Fruit fly (Drosophila melanogaster) whole organism, embryonic: ENCODE results near the gene CG8319.
A peak's percentile ranks its signal among the peaks of the same experiment; 100 is the strongest.

Source experiments
- Awh ChIP-seq: fragments of 200-800 bp; sonication (Bioruptor generic); IDR thresholded peaks from 2 replicates; pipeline ENCODE4, ENCODE4 v1.3.6; 2022; ENCODE audit warnings: missing biosample characterization, missing genetic modification characterization
- Bteb2 ChIP-seq: fragments of 200-800 bp; sonication (Bioruptor generic); optimal IDR thresholded peaks from 2 replicates; lab custom pipeline; 2016; ENCODE audit warnings: missing biosample characterization, missing genetic modification characterization
- CG10147 ChIP-seq: fragments of 200-800 bp; sonication (Bioruptor generic); optimal IDR thresholded peaks from 2 replicates; lab custom pipeline; 2019; ENCODE audit warnings: missing biosample characterization, mild to moderate bottlenecking, missing genetic modification characterization, moderate library complexity
- CG1024 ChIP-seq: fragments of 200-800 bp; sonication (Bioruptor generic); IDR thresholded peaks from 2 replicates; pipeline ENCODE4 v1.3.6; 2022; ENCODE audit warnings: missing biosample characterization, missing genetic modification characterization
- CG10654 ChIP-seq: fragments of 200-800 bp; sonication (Bioruptor generic); optimal IDR thresholded peaks from 2 replicates; lab custom pipeline; 2016; ENCODE audit warnings: missing biosample characterization, missing genetic modification characterization
- CG12104 ChIP-seq: fragments of 200-800 bp; sonication (Bioruptor generic); optimal IDR thresholded peaks from 3 replicates; lab custom pipeline; 2016; ENCODE audit warnings: missing biosample characterization, missing genetic modification characterization
- CG12236 ChIP-seq: fragments of 200-800 bp; sonication (Bioruptor generic); optimal IDR thresholded peaks from 2 replicates; lab custom pipeline; 2016; ENCODE audit warnings: missing biosample characterization, missing genetic modification characterization
- CG1233 ChIP-seq: fragments of 200-800 bp; sonication (Bioruptor generic); optimal IDR thresholded peaks from 4 replicates; lab custom pipeline; 2018; ENCODE audit warnings: missing biosample characterization, mild to moderate bottlenecking, missing genetic modification characterization
- CG13296 ChIP-seq: fragments of 200-800 bp; sonication (Bioruptor generic); optimal IDR thresholded peaks from 3 replicates; lab custom pipeline; 2018; ENCODE audit warnings: missing biosample characterization, mild to moderate bottlenecking, missing genetic modification characterization
- CG1832 ChIP-seq: fragments of 200-800 bp; sonication (Bioruptor generic); optimal IDR thresholded peaks from 2 replicates; lab custom pipeline; 2017; ENCODE audit warnings: missing biosample characterization, mild to moderate bottlenecking, missing genetic modification characterization, inconsistent platforms
- CG18599 ChIP-seq: fragments of 200-800 bp; sonication (Bioruptor generic); optimal IDR thresholded peaks from 3 replicates; lab custom pipeline; 2017; ENCODE audit warnings: missing biosample characterization, missing genetic modification characterization, mild to moderate bottlenecking, moderate library complexity, missing genetic modification reagents
- CG2202 ChIP-seq: fragments of 200-800 bp; sonication (Bioruptor generic); optimal IDR thresholded peaks from 2 replicates; lab custom pipeline; 2018; ENCODE audit warnings: missing biosample characterization, mild to moderate bottlenecking, missing genetic modification characterization
- CG2678 ChIP-seq: fragments of 200-800 bp; sonication (Bioruptor generic); optimal IDR thresholded peaks from 3 replicates; lab custom pipeline; 2019; ENCODE audit warnings: missing biosample characterization, mild to moderate bottlenecking, missing genetic modification characterization, moderate library complexity
- CG3163 ChIP-seq: fragments of 200-800 bp; sonication (Bioruptor generic); optimal IDR thresholded peaks from 3 replicates; lab custom pipeline; 2016; ENCODE audit warnings: missing biosample characterization, missing genetic modification characterization
- CG3407 ChIP-seq: fragments of 200-800 bp; sonication (Bioruptor generic); optimal IDR thresholded peaks from 2 replicates; lab custom pipeline; 2018; ENCODE audit warnings: missing biosample characterization, mild to moderate bottlenecking, missing genetic modification characterization
- CG5953 ChIP-seq: fragments of 200-800 bp; sonication (Bioruptor generic); IDR thresholded peaks from 2 replicates; pipeline ENCODE4 v1.3.6; 2022; ENCODE audit warnings: missing biosample characterization, missing genetic modification characterization
- CG6791 ChIP-seq: fragments of 200-800 bp; sonication (Bioruptor generic); IDR thresholded peaks from 3 replicates; pipeline ENCODE4 v1.3.6; 2022; ENCODE audit warnings: missing biosample characterization, missing genetic modification characterization; ENCODE audit not compliant: partially characterized antibody
- CG8089 ChIP-seq: fragments of 200-800 bp; sonication (Bioruptor generic); optimal IDR thresholded peaks from 3 replicates; lab custom pipeline; 2016; ENCODE audit warnings: missing biosample characterization, missing genetic modification characterization
- CG8765 ChIP-seq: fragments of 200-800 bp; sonication (Bioruptor generic); IDR thresholded peaks from 2 replicates; pipeline ENCODE4 v1.3.6; 2022; ENCODE audit warnings: missing biosample characterization, missing genetic modification characterization
- CG8924 ChIP-seq: fragments of 200-800 bp; optimal IDR thresholded peaks from 3 replicates; lab custom pipeline; 2019; ENCODE audit warnings: missing biosample characterization, mild to moderate bottlenecking, missing genetic modification characterization, moderate library complexity
- Dref ChIP-seq: fragments of 200-800 bp; sonication (Bioruptor generic); IDR thresholded peaks from 2 replicates; pipeline ENCODE4 v1.3.6; 2022; ENCODE audit warnings: missing biosample characterization, missing genetic modification characterization
- Ets65A ChIP-seq: fragments of 200-800 bp; sonication (Bioruptor generic); peaks from one replicate; lab custom pipeline; 2016; ENCODE audit warnings: missing biosample characterization, missing genetic modification characterization
- HLH54F ChIP-seq: fragments of 200-800 bp; sonication (Bioruptor generic); optimal IDR thresholded peaks from 3 replicates; lab custom pipeline; 2016; ENCODE audit warnings: missing biosample characterization, missing genetic modification characterization
- Lhr ChIP-seq: fragments of 200-800 bp; sonication (Bioruptor generic); optimal IDR thresholded peaks from 3 replicates; lab custom pipeline; 2017; ENCODE audit warnings: mild to moderate bottlenecking, missing biosample characterization, missing genetic modification reagents, missing genetic modification characterization
- NK7.1 ChIP-seq: fragments of 200-800 bp; sonication (Bioruptor generic); optimal IDR thresholded peaks from 3 replicates; lab custom pipeline; 2016; ENCODE audit warnings: missing biosample characterization, missing genetic modification characterization
- Oli ChIP-seq: fragments of 200-800 bp; sonication (Bioruptor generic); optimal IDR thresholded peaks from 2 replicates; lab custom pipeline; 2018; ENCODE audit warnings: missing biosample characterization, mild to moderate bottlenecking, missing genetic modification characterization, moderate library complexity
- Ptx1 ChIP-seq: fragments of 200-800 bp; sonication (Bioruptor generic); IDR thresholded peaks from 2 replicates; pipeline ENCODE4 v1.3.6; 2022; ENCODE audit warnings: missing biosample characterization, missing genetic modification characterization
- Sin3A ChIP-seq: fragments of >200 bp; optimal IDR thresholded peaks from 2 replicates; lab custom pipeline; 2018
- Usf ChIP-seq: fragments of 200-800 bp; sonication (Bioruptor generic); optimal IDR thresholded peaks from 2 replicates; lab custom pipeline; 2017; ENCODE audit warnings: missing genotype, missing biosample characterization, missing genetic modification characterization
- bab2 ChIP-seq: fragments of 200-800 bp; sonication (Bioruptor generic); optimal IDR thresholded peaks from 2 replicates; lab custom pipeline; 2016; ENCODE audit warnings: missing biosample characterization, missing genetic modification characterization
- br ChIP-seq: fragments of >200 bp; optimal IDR thresholded peaks from 2 replicates; lab custom pipeline; 2017
- btn ChIP-seq: fragments of 200-800 bp; sonication (Bioruptor generic); optimal IDR thresholded peaks from 2 replicates; lab custom pipeline; 2016; ENCODE audit warnings: missing biosample characterization, missing genetic modification characterization
- caup ChIP-seq: fragments of 200-800 bp; sonication (Bioruptor generic); optimal IDR thresholded peaks from 3 replicates; lab custom pipeline; 2017; ENCODE audit warnings: missing biosample characterization, mild to moderate bottlenecking, missing genetic modification characterization, moderate library complexity; ENCODE audit not compliant: severe bottlenecking
- crol ChIP-seq: fragments of 200-800 bp; sonication (Bioruptor generic); IDR thresholded peaks from 2 replicates; pipeline ENCODE4 v1.3.6; 2022; ENCODE audit warnings: missing biosample characterization, missing genetic modification characterization
- crp ChIP-seq, 2 experiments: fragments of 200-800 bp; sonication (Bioruptor generic); optimal IDR thresholded peaks; 2 replicates in 1 of 2; 3 replicates in 1 of 2; lab custom pipeline; 2017; ENCODE audit warnings: missing biosample characterization in 2 of 2, missing genetic modification characterization in 2 of 2, mild to moderate bottlenecking in 1 of 2, moderate library complexity in 1 of 2
- danr ChIP-seq: fragments of 200-800 bp; sonication (Bioruptor generic); IDR thresholded peaks from 2 replicates; pipeline ENCODE4 v1.3.6; 2022; ENCODE audit warnings: missing biosample characterization, missing genetic modification characterization
- eve ChIP-seq, 2 experiments: fragments of >200 bp; optimal IDR thresholded peaks; 2 replicates each; lab custom pipeline; 2017; ENCODE audit warnings: missing biosample characterization in 2 of 2, missing genetic modification characterization in 2 of 2
- fd102C ChIP-seq: fragments of 200-800 bp; sonication (Bioruptor generic); optimal IDR thresholded peaks from 2 replicates; lab custom pipeline; 2018; ENCODE audit warnings: missing biosample characterization, mild to moderate bottlenecking, missing genetic modification characterization, moderate library complexity
- gce ChIP-seq: fragments of 200-800 bp; sonication (Bioruptor generic); IDR thresholded peaks from 3 replicates; pipeline ENCODE4 v1.3.6; 2022; ENCODE audit warnings: missing biosample characterization, missing genetic modification characterization
- gsb ChIP-seq: fragments of 200-800 bp; sonication (Bioruptor generic); IDR thresholded peaks from 2 replicates; pipeline ENCODE4 v1.3.6; 2022; ENCODE audit warnings: missing biosample characterization, missing genetic modification characterization
- her ChIP-seq: fragments of 200-800 bp; sonication (Bioruptor generic); optimal IDR thresholded peaks from 2 replicates; lab custom pipeline; 2016; ENCODE audit warnings: missing biosample characterization, missing genetic modification characterization
- maf-S ChIP-seq: fragments of 200-800 bp; sonication (Bioruptor generic); optimal IDR thresholded peaks from 2 replicates; lab custom pipeline; 2016; ENCODE audit warnings: missing biosample characterization, missing genetic modification characterization
- mam ChIP-seq: fragments of 200-800 bp; sonication (Bioruptor generic); optimal IDR thresholded peaks from 3 replicates; lab custom pipeline; 2016; ENCODE audit warnings: missing biosample characterization, missing genetic modification characterization
- mirr ChIP-seq: fragments of 200-800 bp; sonication (Bioruptor generic); optimal IDR thresholded peaks from 3 replicates; lab custom pipeline; 2018; ENCODE audit warnings: missing biosample characterization, mild to moderate bottlenecking, missing genetic modification characterization
- nom ChIP-seq: fragments of 200-800 bp; sonication (Bioruptor generic); optimal IDR thresholded peaks from 2 replicates; lab custom pipeline; 2017; ENCODE audit warnings: missing biosample characterization, missing genetic modification characterization, mild to moderate bottlenecking, moderate library complexity, missing genetic modification reagents
- pho ChIP-seq: fragments of 200-800 bp; sonication (Bioruptor generic); optimal IDR thresholded peaks from 2 replicates; lab custom pipeline; 2016; ENCODE audit warnings: missing biosample characterization, missing genetic modification characterization
- pita ChIP-seq: fragments of 200-800 bp; sonication (Bioruptor generic); optimal IDR thresholded peaks from 2 replicates; lab custom pipeline; 2017; ENCODE audit warnings: missing biosample characterization, mild to moderate bottlenecking, missing genetic modification characterization
- row ChIP-seq: fragments of 200-800 bp; sonication (Bioruptor generic); IDR thresholded peaks from 3 replicates; pipeline ENCODE4 v1.3.6; 2022; ENCODE audit warnings: missing biosample characterization, missing genetic modification characterization
- sd ChIP-seq: fragments of 200-800 bp; sonication (Bioruptor generic); optimal IDR thresholded peaks from 3 replicates; lab custom pipeline; 2018; ENCODE audit warnings: missing biosample characterization, mild to moderate bottlenecking, missing genetic modification characterization, moderate library complexity
- sqz ChIP-seq: fragments of 200-800 bp; sonication (Bioruptor generic); optimal IDR thresholded peaks from 3 replicates; lab custom pipeline; 2018; ENCODE audit warnings: missing biosample characterization, mild to moderate bottlenecking, missing genetic modification characterization
- tup ChIP-seq: fragments of 200-800 bp; sonication (Bioruptor generic); optimal IDR thresholded peaks from 2 replicates; lab custom pipeline; 2016; ENCODE audit warnings: missing biosample characterization, mild to moderate bottlenecking, missing genetic modification characterization, moderate library complexity
- vfl ChIP-seq: fragments of 200-800 bp; sonication (Bioruptor generic); optimal IDR thresholded peaks from 2 replicates; lab custom pipeline; 2016; ENCODE audit warnings: missing biosample characterization, missing genetic modification characterization

CG8319 gene

dm6 chr3R:9590952-9591532, 36.1 kb upstream of the CG8319 start, which contains the start of the genes bocks and CG8312 (continued):
- peak; percentile 56 for TF ChIP-seq Ets65A (GFP tag; lab: Kevin White, UChicago)
- peak; percentile 26 for TF ChIP-seq maf-S
- peak; percentile 99 for TF ChIP-seq Sin3A (lab: Kevin White, UChicago)
- peak; percentile 47 for TF ChIP-seq CG10147 (GFP tag; lab: Kevin White, UChicago)
- TF ChIP-seq Awh (GFP tag; lab: Robert Waterston, UW): no peak
- TF ChIP-seq CG8765 (GFP tag; lab: Robert Waterston, UW): no peak
- TF ChIP-seq sd (tag; lab: Kevin White, UChicago): peak; percentile 57
- TF ChIP-seq row (GFP tag; lab: Robert Waterston, UW): no peak
- no peak for TF ChIP-seq danr (GFP tag; lab: Robert Waterston, UW)
- TF ChIP-seq bab2 (GFP tag; lab: Kevin White, UChicago): peak; percentile 47
- peak; percentile 38 for TF ChIP-seq CG10654 (GFP tag; lab: Kevin White, UChicago)
- no peak for TF ChIP-seq nom
- TF ChIP-seq mirr (GFP tag; lab: Kevin White, UChicago): no peak
- TF ChIP-seq Ptx1 (GFP tag; lab: Robert Waterston, UW): no peak
- no peak for TF ChIP-seq CG5953 (GFP tag; lab: Robert Waterston, UW)
- peak; percentile 42 for TF ChIP-seq CG13296 (GFP tag; lab: Kevin White, UChicago)
- no peak for TF ChIP-seq Usf
- TF ChIP-seq CG8924 (tag; lab: Kevin White, UChicago): peak; percentile 50
- TF ChIP-seq tup (GFP tag; lab: Kevin White, UChicago): no peak
- no peak for TF ChIP-seq sqz
- TF ChIP-seq crp (GFP tag; optimal IDR thresholded peaks at IDR 0.05; lab: Kevin White, UChicago): peak in 1 of 2 experiments; percentile 66
- TF ChIP-seq pho: peak; percentile 65
- peak; percentile 56 for TF ChIP-seq Bteb2 (GFP tag; lab: Kevin White, UChicago)
- TF ChIP-seq CG12104 (GFP tag; lab: Kevin White, UChicago): no peak
- TF ChIP-seq CG1233 (GFP tag; lab: Kevin White, UChicago): peak; percentile 35
- TF ChIP-seq vfl (GFP tag; lab: Kevin White, UChicago): no peak
- no peak for TF ChIP-seq crol (GFP tag; lab: Robert Waterston, UW)
- no peak for TF ChIP-seq fd102C (GFP tag; lab: Kevin White, UChicago)
- peak; percentile 22 for TF ChIP-seq CG2678 (tag; lab: Kevin White, UChicago)
- TF ChIP-seq CG12236: no peak
- no peak for TF ChIP-seq gsb
- TF ChIP-seq NK7.1: no peak
- peak; percentile 24 for TF ChIP-seq CG18599
- no peak for TF ChIP-seq CG1024 (GFP tag; lab: Robert Waterston, UW)
- no peak for TF ChIP-seq Dref (GFP tag; lab: Robert Waterston, UW)
- TF ChIP-seq eve (GFP tag; optimal IDR thresholded peaks at IDR 0.05; lab: Kevin White, UChicago): no peak
- no peak for TF ChIP-seq CG3407 (GFP tag; lab: Kevin White, UChicago)
- no peak for TF ChIP-seq pita
- no peak for TF ChIP-seq CG6791
- no peak for TF ChIP-seq CG2202 (tag; lab: Kevin White, UChicago)
- TF ChIP-seq gce (GFP tag; lab: Robert Waterston, UW): no peak
- TF ChIP-seq CG3163 (GFP tag; lab: Kevin White, UChicago): peak; percentile 47
- no peak for TF ChIP-seq Oli (tag; lab: Kevin White, UChicago)
- TF ChIP-seq her (GFP tag; lab: Kevin White, UChicago): peak; percentile 30
- peak; percentile 65 for TF ChIP-seq mam
- TF ChIP-seq br (lab: Kevin White, UChicago): no peak
- peak; percentile 12 for TF ChIP-seq CG8089 (GFP tag; lab: Kevin White, UChicago)
- TF ChIP-seq HLH54F (GFP tag; lab: Kevin White, UChicago): peak; percentile 72
- no peak for TF ChIP-seq CG1832 (GFP tag; lab: Kevin White, UChicago)
- TF ChIP-seq btn (GFP tag; lab: Kevin White, UChicago): no peak
- peak; percentile 92 for TF ChIP-seq Lhr (GFP tag; lab: Kevin White, UChicago)
- peak; percentile 64 for TF ChIP-seq caup (GFP tag; lab: Kevin White, UChicago)
